Fruit fly (Drosophila melanogaster) whole organism, embryonic: ENCODE results near the gene Drgx.

Source experiments
- Ada2b ChIP-seq: fragments of 200-800 bp; sonication (Bioruptor generic); IDR thresholded peaks from 2 replicates; pipeline ENCODE4 v1.3.6; 2022; ENCODE audit warnings: missing biosample characterization, missing genetic modification characterization
- CG10147 ChIP-seq: fragments of 200-800 bp; sonication (Bioruptor generic); optimal IDR thresholded peaks from 2 replicates; lab custom pipeline; 2019; ENCODE audit warnings: missing biosample characterization, mild to moderate bottlenecking, missing genetic modification characterization, moderate library complexity
- CG11085 ChIP-seq: fragments of 200-800 bp; sonication (Bioruptor generic); IDR thresholded peaks from 2 replicates; pipeline ENCODE4 v1.3.6; 2022; ENCODE audit warnings: missing biosample characterization, missing genetic modification characterization
- CG11504 ChIP-seq: fragments of 200-800 bp; sonication (Bioruptor generic); optimal IDR thresholded peaks from 3 replicates; lab custom pipeline; 2019; ENCODE audit warnings: missing biosample characterization, mild to moderate bottlenecking, missing genetic modification characterization, moderate library complexity
- CG12391 ChIP-seq: fragments of 200-800 bp; sonication (Bioruptor generic); optimal IDR thresholded peaks from 3 replicates; lab custom pipeline; 2018; ENCODE audit warnings: missing biosample characterization, mild to moderate bottlenecking, missing genetic modification characterization, moderate library complexity
- CG12659 ChIP-seq: fragments of 200-800 bp; sonication (Bioruptor generic); optimal IDR thresholded peaks from 3 replicates; lab custom pipeline; 2017; ENCODE audit warnings: mild to moderate bottlenecking, missing biosample characterization, missing genetic modification reagents, missing genetic modification characterization
- CG13894 ChIP-seq: fragments of 200-800 bp; sonication (Bioruptor generic); optimal IDR thresholded peaks from 3 replicates; lab custom pipeline; 2018; ENCODE audit warnings: missing biosample characterization, mild to moderate bottlenecking, missing genetic modification characterization, moderate library complexity
- CG15011 ChIP-seq: fragments of 200-800 bp; sonication (Bioruptor generic); optimal IDR thresholded peaks from 3 replicates; lab custom pipeline; 2018; ENCODE audit warnings: missing biosample characterization, mild to moderate bottlenecking, missing genetic modification characterization
- CG1832 ChIP-seq: fragments of 200-800 bp; sonication (Bioruptor generic); optimal IDR thresholded peaks from 2 replicates; lab custom pipeline; 2017; ENCODE audit warnings: missing biosample characterization, mild to moderate bottlenecking, missing genetic modification characterization, inconsistent platforms
- CG30403 ChIP-seq: fragments of 200-800 bp; sonication (Bioruptor generic); optimal IDR thresholded peaks from 3 replicates; lab custom pipeline; 2016; ENCODE audit warnings: missing biosample characterization, missing genetic modification characterization
- CG3065 ChIP-seq: fragments of 200-800 bp; sonication (Bioruptor generic); optimal IDR thresholded peaks from 2 replicates; lab custom pipeline; 2016; ENCODE audit warnings: missing biosample characterization, missing genetic modification characterization
- CG3847 ChIP-seq: fragments of 200-800 bp; sonication (Bioruptor generic); IDR thresholded peaks from 2 replicates; pipeline ENCODE4 v1.3.6; 2022; ENCODE audit warnings: missing biosample characterization, missing genetic modification characterization
- CG43689 ChIP-seq: fragments of 200-800 bp; sonication (Bioruptor generic); IDR thresholded peaks from 2 replicates; pipeline ENCODE4 v1.3.6; 2022; ENCODE audit warnings: missing biosample characterization, missing genetic modification characterization
- CG6683 ChIP-seq: fragments of 200-800 bp; sonication (Bioruptor generic); optimal IDR thresholded peaks from 2 replicates; lab custom pipeline; 2017; ENCODE audit warnings: missing biosample characterization, mild to moderate bottlenecking, missing genetic modification characterization, missing genetic modification reagents
- CG7786 ChIP-seq: fragments of 200-800 bp; sonication (Bioruptor generic); optimal IDR thresholded peaks from 2 replicates; lab custom pipeline; 2016; ENCODE audit warnings: missing biosample characterization, missing genetic modification characterization
- CG8765 ChIP-seq: fragments of 200-800 bp; sonication (Bioruptor generic); IDR thresholded peaks from 2 replicates; pipeline ENCODE4 v1.3.6; 2022; ENCODE audit warnings: missing biosample characterization, missing genetic modification characterization
- CG9437 ChIP-seq: fragments of 200-800 bp; sonication (Bioruptor generic); optimal IDR thresholded peaks from 2 replicates; lab custom pipeline; 2018; ENCODE audit warnings: missing biosample characterization, mild to moderate bottlenecking, missing genetic modification characterization
- Dp ChIP-seq: fragments of 200-800 bp; sonication (Bioruptor generic); optimal IDR thresholded peaks from 2 replicates; lab custom pipeline; 2018; ENCODE audit warnings: missing biosample characterization, mild to moderate bottlenecking, missing genetic modification characterization, moderate library complexity
- Hr39 ChIP-seq: fragments of >200 bp; optimal IDR thresholded peaks from 2 replicates; lab custom pipeline; 2017
- NK7.1 ChIP-seq: fragments of 200-800 bp; sonication (Bioruptor generic); optimal IDR thresholded peaks from 3 replicates; lab custom pipeline; 2016; ENCODE audit warnings: missing biosample characterization, missing genetic modification characterization
- Pdp1 ChIP-seq, 2 experiments: fragments of 200-800 bp; sonication (Bioruptor generic); optimal IDR thresholded peaks; 3 replicates each; lab custom pipeline; 2016; ENCODE audit warnings: missing biosample characterization in 2 of 2, missing genetic modification characterization in 2 of 2, mild to moderate bottlenecking in 1 of 2, moderate library complexity in 1 of 2
- Rx ChIP-seq: fragments of 200-800 bp; sonication (Bioruptor generic); IDR thresholded peaks from 2 replicates; pipeline ENCODE4 v1.3.6; 2022; ENCODE audit warnings: missing biosample characterization, missing genetic modification characterization
- Taf1 ChIP-seq: fragments of 200-800 bp; sonication (Bioruptor generic); IDR thresholded peaks from 2 replicates; pipeline ENCODE4 v1.3.6; 2022; ENCODE audit warnings: missing biosample characterization, missing genetic modification characterization
- ab ChIP-seq: fragments of 200-800 bp; sonication (Bioruptor generic); optimal IDR thresholded peaks from 2 replicates; lab custom pipeline; 2016; ENCODE audit warnings: missing biosample characterization, missing genetic modification characterization
- crc ChIP-seq: fragments of 200-800 bp; sonication (Bioruptor generic); optimal IDR thresholded peaks from 2 replicates; lab custom pipeline; 2016; ENCODE audit warnings: missing biosample characterization, missing genetic modification characterization
- crp ChIP-seq, 2 experiments: fragments of 200-800 bp; sonication (Bioruptor generic); optimal IDR thresholded peaks; 2 replicates in 1 of 2; 3 replicates in 1 of 2; lab custom pipeline; 2017; ENCODE audit warnings: missing biosample characterization in 2 of 2, missing genetic modification characterization in 2 of 2, mild to moderate bottlenecking in 1 of 2, moderate library complexity in 1 of 2
- ken ChIP-seq: fragments of 200-800 bp; sonication (Bioruptor generic); IDR thresholded peaks from 3 replicates; pipeline ENCODE4 v1.3.6; 2022; ENCODE audit warnings: missing biosample characterization, missing genetic modification characterization
- lola ChIP-seq, 3 experiments: fragments of >200 bp in 2 of 3; fragments of 200-800 bp in 1 of 3; sonication (Bioruptor generic) in 1 of 3; optimal IDR thresholded peaks; 2 replicates each; lab custom pipeline; 2017 to 2019; ENCODE audit warnings: missing biosample characterization in 3 of 3, missing genetic modification characterization in 3 of 3, mild to moderate bottlenecking in 1 of 3, moderate library complexity in 1 of 3
- luna ChIP-seq: fragments of 200-800 bp; sonication (Bioruptor generic); optimal IDR thresholded peaks from 2 replicates; lab custom pipeline; 2016; ENCODE audit warnings: missing biosample characterization, missing genetic modification characterization
- odd ChIP-seq: fragments of 200-800 bp; sonication (Bioruptor generic); optimal IDR thresholded peaks from 2 replicates; lab custom pipeline; 2017; ENCODE audit warnings: missing biosample characterization, mild to moderate bottlenecking, missing genetic modification characterization
- p53 ChIP-seq: fragments of 200-800 bp; sonication (Bioruptor generic); optimal IDR thresholded peaks from 2 replicates; lab custom pipeline; 2016; ENCODE audit warnings: missing biosample characterization, missing genetic modification characterization
- phol ChIP-seq: fragments of 200-800 bp; sonication (Bioruptor generic); optimal IDR thresholded peaks from 3 replicates; lab custom pipeline; 2018; ENCODE audit warnings: missing biosample characterization, mild to moderate bottlenecking, missing genetic modification characterization, moderate library complexity
- unpg ChIP-seq: fragments of 200-800 bp; sonication (Bioruptor generic); optimal IDR thresholded peaks from 3 replicates; lab custom pipeline; 2018; ENCODE audit warnings: missing biosample characterization, mild to moderate bottlenecking, missing genetic modification characterization, moderate library complexity
- vnd ChIP-seq: fragments of 200-800 bp; sonication (Bioruptor generic); IDR thresholded peaks from 3 replicates; pipeline ENCODE4 v1.3.6; 2022; ENCODE audit warnings: missing biosample characterization, missing genetic modification characterization; ENCODE audit not compliant: partially characterized antibody
- vvl ChIP-seq: fragments of 200-800 bp; sonication (Bioruptor generic); IDR thresholded peaks from 2 replicates; pipeline ENCODE4 v1.3.6; 2022; ENCODE audit warnings: missing biosample characterization, missing genetic modification characterization
- z ChIP-seq: fragments of 200-800 bp; sonication (Bioruptor generic); IDR thresholded peaks from 3 replicates; pipeline ENCODE4 v1.3.6; 2022; ENCODE audit warnings: missing biosample characterization, missing genetic modification characterization

The Drgx gene

DNA sequence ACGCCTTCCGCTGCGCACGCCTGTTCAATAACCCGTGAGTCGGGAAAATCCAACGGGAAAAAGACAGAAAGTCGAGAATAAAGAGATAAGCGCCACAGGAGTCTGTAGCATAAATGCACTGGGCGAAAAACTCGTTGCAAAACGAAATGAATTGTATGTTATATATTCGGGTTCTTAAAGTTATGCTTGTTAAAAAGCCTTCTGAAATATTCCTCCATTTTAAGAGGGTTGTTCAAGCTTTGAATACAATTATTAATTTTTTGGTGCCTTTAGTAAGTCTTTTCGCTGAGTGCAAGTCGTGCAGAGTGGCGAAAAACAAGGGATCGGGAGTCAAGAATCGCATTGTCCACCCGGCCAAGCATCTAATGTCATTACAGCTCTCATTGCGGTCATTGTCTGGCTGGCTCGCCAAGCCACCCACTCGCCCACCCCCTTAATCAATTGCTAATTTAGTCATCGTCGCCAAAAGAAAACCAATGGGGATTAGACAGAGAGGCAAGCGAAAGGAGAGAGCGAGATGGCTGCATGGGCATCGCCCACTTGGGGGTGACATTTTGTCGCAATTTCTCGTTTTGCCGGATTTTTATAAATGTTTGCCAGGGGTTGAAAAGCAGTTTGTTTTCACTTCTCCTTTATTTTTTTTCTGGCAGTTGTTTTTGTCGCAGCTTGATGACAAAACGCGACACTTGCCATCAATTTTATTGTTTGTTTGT, 22.8 kb downstream of the Drgx start (continued):
- peak; percentile 21 for TF ChIP-seq unpg (GFP tag; lab: Kevin White, UChicago)

DNA sequence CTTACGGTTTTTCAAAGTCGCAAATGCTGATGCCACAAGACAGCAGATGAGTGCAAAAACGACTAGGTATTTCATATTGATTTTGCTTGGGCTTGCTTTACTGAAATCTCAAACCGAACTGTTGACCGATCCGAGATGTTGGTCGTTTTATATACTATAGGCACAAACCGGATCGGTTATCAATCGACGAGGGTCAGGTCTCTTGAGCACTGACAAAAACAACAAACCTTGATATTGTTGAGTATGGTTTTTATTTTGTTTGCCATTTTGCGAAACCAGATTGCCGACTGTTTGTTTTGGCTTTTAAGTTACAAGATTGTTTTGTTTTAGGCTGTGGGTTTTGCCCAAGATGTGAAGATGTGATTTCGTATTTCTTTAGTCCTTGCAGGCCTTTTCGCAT, 29.9 kb downstream of the Drgx start, which contains the start of gene CG16704:
Gene CG16704 (minus strand): TSS at position 122 of the 400 bp plus-strand sequence.
- TF ChIP-seq phol (tag; lab: Kevin White, UChicago) (no peak), Ada2b (no peak), Hr39 (no peak), Taf1 (GFP tag; lab: Robert Waterston, UW) (no peak), z (GFP tag; lab: Robert Waterston, UW) (no peak), Rx (GFP tag; lab: Robert Waterston, UW) (no peak), CG12391 (no peak), ken (GFP tag; lab: Robert Waterston, UW) (no peak), vvl (GFP tag; lab: Robert Waterston, UW) (no peak), CG11085 (no peak), CG6683 (no peak), luna (GFP tag; lab: Kevin White, UChicago) (no peak), CG7786 (GFP tag; lab: Kevin White, UChicago) (no peak), vnd (GFP tag; lab: Robert Waterston, UW) (no peak), CG13894 (no peak)

DNA sequence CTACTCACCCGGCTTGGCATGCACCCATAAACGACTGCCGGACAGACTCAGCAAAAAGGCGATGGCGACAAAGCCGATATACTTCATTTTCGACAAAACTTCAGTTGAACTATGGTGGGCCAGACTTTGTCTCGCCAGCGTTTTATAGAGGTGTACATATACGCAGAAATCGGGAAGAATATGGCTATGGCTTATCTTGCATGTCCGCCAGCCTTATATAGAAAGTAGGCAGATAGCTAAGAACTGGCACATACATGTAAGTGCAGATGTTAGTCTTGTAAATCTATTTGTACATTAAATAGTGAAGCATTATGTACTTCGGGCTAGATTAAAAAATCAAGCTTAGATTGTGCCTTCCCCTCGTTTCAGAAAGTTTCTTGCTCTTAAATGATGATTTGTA, 30.5 kb downstream of the Drgx start, which contains the start of gene CG3513:
Gene CG3513 (minus strand): TSS at position 101 of the 400 bp plus-strand sequence.
- TF ChIP-seq CG11504 (tag; lab: Kevin White, UChicago) = no peak
- no peak for TF ChIP-seq CG30403
- TF ChIP-seq CG43689 (GFP tag; lab: Robert Waterston, UW) = no peak

DNA sequence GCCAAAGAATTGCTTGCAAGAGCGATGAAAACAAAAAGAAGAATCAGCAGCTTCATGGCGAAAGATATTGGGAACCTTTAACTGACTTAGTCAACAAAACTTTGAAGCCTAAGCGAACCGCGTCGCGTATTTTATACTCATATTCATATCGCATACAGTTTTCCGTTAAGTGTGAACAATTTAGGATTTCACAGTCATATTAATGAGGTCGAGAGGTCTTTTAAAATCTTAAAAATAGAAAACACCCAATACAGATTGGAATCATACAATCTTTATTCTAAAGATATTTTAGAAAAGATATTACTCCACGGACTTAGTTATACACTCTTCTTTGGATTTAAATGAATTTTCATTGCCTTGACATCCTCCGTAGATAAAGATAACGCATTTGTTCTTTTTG, 31.3 kb downstream of the Drgx start, which contains the start of gene Acp24A4:
Gene Acp24A4 (minus strand): TSS at position 101 of the 400 bp plus-strand sequence.
- no peak for TF ChIP-seq crp (GFP tag; optimal IDR thresholded peaks at IDR 0.05; lab: Kevin White, UChicago)
- TF ChIP-seq CG1832 (GFP tag; lab: Kevin White, UChicago) = no peak
- TF ChIP-seq luna (GFP tag; lab: Kevin White, UChicago) = no peak
- TF ChIP-seq vvl (GFP tag; lab: Robert Waterston, UW) = no peak
- no peak for TF ChIP-seq CG3847 (GFP tag; lab: Robert Waterston, UW)
- TF ChIP-seq ab = no peak
- no peak for TF ChIP-seq NK7.1 (GFP tag; lab: Kevin White, UChicago)
- no peak for TF ChIP-seq Dp (GFP tag; lab: Kevin White, UChicago)
- TF ChIP-seq odd (GFP tag; lab: Kevin White, UChicago) = no peak
- TF ChIP-seq, all 482 proteins: peak for 0

DNA sequence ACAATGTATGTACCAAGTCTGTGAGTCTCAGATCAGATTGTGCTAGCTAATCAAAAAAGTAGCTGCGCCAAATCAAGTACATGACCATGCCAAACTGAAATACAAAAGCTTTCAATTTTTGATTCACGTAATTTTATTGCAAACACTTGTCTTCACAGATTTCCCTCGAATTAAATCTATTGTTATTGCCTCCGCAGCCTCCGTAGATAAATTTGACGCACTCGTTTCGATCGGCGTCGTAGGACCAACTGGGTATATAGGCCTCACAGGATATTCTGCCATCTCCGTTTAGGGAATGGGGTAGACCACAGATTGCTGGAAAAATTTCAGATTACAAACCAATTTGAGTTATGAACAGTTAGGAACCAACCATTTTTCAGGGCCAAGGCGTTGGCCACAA, 32.4 kb downstream of the Drgx start, which contains the start of gene CG43165:
Gene CG43165 (minus strand): TSS at position 101 of the 400 bp plus-strand sequence.
- TF ChIP-seq lola (GFP tag; optimal IDR thresholded peaks at IDR 0.05; lab: Kevin White, UChicago) (no peak), p53 (GFP tag; lab: Kevin White, UChicago) (no peak), CG8765 (GFP tag; lab: Robert Waterston, UW) (peak; percentile 22; the same call in 1 of the 2 replicates), CG3065 (no peak), CG10147 (GFP tag; lab: Kevin White, UChicago) (no peak), crc (GFP tag; lab: Kevin White, UChicago) (no peak), CG12659 (no peak), CG15011 (GFP tag; lab: Kevin White, UChicago) (no peak), Pdp1 (GFP tag; optimal IDR thresholded peaks at IDR 0.05; lab: Kevin White, UChicago) (peak in 1 of 2 experiments; percentile 12), CG9437 (GFP tag; lab: Kevin White, UChicago) (no peak)
